Fruit fly (Drosophila melanogaster) whole organism, prepupa: ENCODE measurements around the gene Shmt.

Source experiments
- Blimp-1 ChIP-seq: fragments of 200-800 bp; sonication (Bioruptor generic); optimal IDR thresholded peaks from 3 replicates; lab custom pipeline; 2017; ENCODE audit warnings: missing biosample characterization, missing genetic modification characterization, mild to moderate bottlenecking, moderate library complexity, missing genetic modification reagents
- CG11294 ChIP-seq: fragments of 200-800 bp; sonication (Bioruptor generic); IDR thresholded peaks from 2 replicates; pipeline ENCODE4 v1.3.6; 2022; ENCODE audit warnings: missing biosample characterization, missing genetic modification characterization
- CG31627 ChIP-seq: fragments of 200-800 bp; sonication (Bioruptor generic); optimal IDR thresholded peaks from 3 replicates; lab custom pipeline; 2016; ENCODE audit warnings: missing biosample characterization, missing genetic modification characterization
- CG32006 ChIP-seq: fragments of 200-800 bp; sonication (Bioruptor generic); optimal IDR thresholded peaks from 3 replicates; lab custom pipeline; 2017; ENCODE audit warnings: missing biosample characterization, mild to moderate bottlenecking, missing genetic modification characterization
- CG6276 ChIP-seq: fragments of 200-800 bp; sonication (Bioruptor generic); optimal IDR thresholded peaks from 2 replicates; lab custom pipeline; 2017; ENCODE audit warnings: missing biosample characterization, mild to moderate bottlenecking, missing genetic modification characterization
- CG6808 ChIP-seq: fragments of 200-800 bp; sonication (Bioruptor generic); optimal IDR thresholded peaks from 3 replicates; lab custom pipeline; 2017; ENCODE audit warnings: missing biosample characterization, missing genetic modification characterization, mild to moderate bottlenecking, moderate library complexity, missing genetic modification reagents
- CG6854 ChIP-seq: fragments of 200-800 bp; sonication (Bioruptor generic); optimal IDR thresholded peaks from 2 replicates; lab custom pipeline; 2017; ENCODE audit warnings: missing biosample characterization, mild to moderate bottlenecking, missing genetic modification characterization
- CG7368 ChIP-seq: fragments of 200-800 bp; sonication (Bioruptor generic); optimal IDR thresholded peaks from 3 replicates; lab custom pipeline; 2016; ENCODE audit warnings: missing biosample characterization, missing genetic modification characterization
- CG8119 ChIP-seq: fragments of 200-800 bp; sonication (Bioruptor generic); IDR thresholded peaks from 3 replicates; pipeline ENCODE4 v1.3.6; 2022; ENCODE audit warnings: missing biosample characterization, missing genetic modification characterization
- CG8319 ChIP-seq: fragments of 200-800 bp; sonication (Bioruptor generic); optimal IDR thresholded peaks from 3 replicates; lab custom pipeline; 2016; ENCODE audit warnings: missing biosample characterization, missing genetic modification characterization
- Eip78C ChIP-seq: fragments of 200-800 bp; sonication (Bioruptor generic); peaks from one replicate; lab custom pipeline; 2016; ENCODE audit warnings: missing biosample characterization, missing genetic modification characterization
- Hr4 ChIP-seq: fragments of 200-800 bp; sonication (Bioruptor generic); optimal IDR thresholded peaks from 3 replicates; lab custom pipeline; 2016; ENCODE audit warnings: missing biosample characterization, missing genetic modification characterization
- OdsH ChIP-seq: fragments of 200-800 bp; sonication (Bioruptor generic); optimal IDR thresholded peaks from 3 replicates; lab custom pipeline; 2016; ENCODE audit warnings: missing biosample characterization, missing genetic modification characterization
- Sox15 ChIP-seq: fragments of 200-800 bp; sonication (Bioruptor generic); optimal IDR thresholded peaks from 3 replicates; lab custom pipeline; 2016; ENCODE audit warnings: missing biosample characterization, missing genetic modification characterization
- achi ChIP-seq: fragments of 200-800 bp; sonication (Bioruptor generic); optimal IDR thresholded peaks from 3 replicates; lab custom pipeline; 2016; ENCODE audit warnings: missing biosample characterization, missing genetic modification characterization
- dac ChIP-seq: fragments of 200-800 bp; sonication (Bioruptor generic); optimal IDR thresholded peaks from 2 replicates; lab custom pipeline; 2017; ENCODE audit warnings: missing biosample characterization, mild to moderate bottlenecking, missing genetic modification characterization
- eg ChIP-seq: fragments of 200-800 bp; sonication (Bioruptor generic); IDR thresholded peaks from 3 replicates; pipeline ENCODE4 v1.3.6; 2022; ENCODE audit warnings: missing biosample characterization, missing genetic modification characterization
- fd59A ChIP-seq: fragments of 200-800 bp; sonication (Bioruptor generic); optimal IDR thresholded peaks from 2 replicates; lab custom pipeline; 2017; ENCODE audit warnings: missing biosample characterization, mild to moderate bottlenecking, missing genetic modification characterization, missing genetic modification reagents
- fd85E ChIP-seq: fragments of 200-800 bp; sonication (Bioruptor generic); optimal IDR thresholded peaks from 3 replicates; lab custom pipeline; 2016; ENCODE audit warnings: missing biosample characterization, missing genetic modification characterization
- net ChIP-seq: fragments of 200-800 bp; sonication (Bioruptor generic); optimal IDR thresholded peaks from 3 replicates; lab custom pipeline; 2016; ENCODE audit warnings: missing biosample characterization, missing genetic modification characterization
- pdm3 ChIP-seq: fragments of 200-800 bp; sonication (Bioruptor generic); optimal IDR thresholded peaks from 3 replicates; lab custom pipeline; 2016; ENCODE audit warnings: missing biosample characterization, missing genetic modification characterization
- salr ChIP-seq, 2 experiments: fragments of 200-800 bp; sonication (Bioruptor generic); optimal IDR thresholded peaks; 3 replicates each; lab custom pipeline; 2016 to 2018; ENCODE audit warnings: missing biosample characterization in 2 of 2, missing genetic modification characterization in 2 of 2, mild to moderate bottlenecking in 1 of 2
- svp ChIP-seq: fragments of 200-800 bp; sonication (Bioruptor generic); peaks from one replicate; lab custom pipeline; 2016; ENCODE audit warnings: missing biosample characterization, missing genetic modification characterization

Gene Shmt

DNA sequence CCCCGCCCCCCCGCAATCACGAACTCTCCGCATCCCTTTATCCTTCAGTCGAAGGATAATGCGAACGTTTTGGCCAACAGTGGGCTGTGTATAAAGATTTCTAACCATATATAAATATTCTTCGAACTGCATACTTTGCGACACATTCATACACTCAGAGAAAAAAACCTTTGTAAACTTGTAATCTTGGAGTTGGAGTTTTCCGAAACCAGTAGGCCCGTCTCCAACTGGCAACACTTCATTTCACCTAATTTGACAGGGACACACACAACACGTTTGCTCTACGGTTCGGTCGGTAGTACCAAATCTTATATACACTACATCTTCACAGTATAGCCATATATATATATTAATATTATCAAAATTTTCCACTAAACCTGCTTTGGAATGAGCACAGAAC is 47.8 kb downstream of the Shmt start, which contains the start of gene CG15764:
Gene CG15764 (plus strand): TSS at position 301 of the 400 bp plus-strand sequence.
- TF ChIP-seq fd59A = no peak
- no peak for TF ChIP-seq CG6276 (GFP tag; lab: Kevin White, UChicago)
- no peak for TF ChIP-seq Sox15 (GFP tag; lab: Kevin White, UChicago)
- TF ChIP-seq CG11294 (GFP tag; lab: Robert Waterston, UW) = no peak
- TF ChIP-seq CG6854 (GFP tag; lab: Kevin White, UChicago) = no peak
- no peak for TF ChIP-seq CG8319
- TF ChIP-seq CG31627 = no peak
- TF ChIP-seq net = no peak

DNA sequence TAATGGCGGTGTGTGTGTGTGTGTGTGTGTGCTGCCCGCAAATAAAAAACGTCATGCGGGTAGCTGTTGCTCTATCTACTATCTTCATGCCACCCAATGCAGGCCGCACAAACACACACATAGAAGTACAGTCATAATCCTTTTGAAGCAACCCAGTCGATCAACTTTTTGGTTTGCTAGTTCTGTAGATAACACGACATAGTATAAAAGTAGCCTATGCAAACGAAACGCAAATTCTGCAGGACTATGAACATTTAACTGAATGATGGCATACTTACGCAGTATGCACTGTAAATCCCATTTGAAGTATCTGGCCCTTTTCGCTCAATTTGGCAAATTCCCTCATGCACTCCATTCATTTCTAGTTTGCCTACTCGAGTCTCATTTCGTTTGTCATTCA is 50.5 kb downstream of the Shmt start:
- TF ChIP-seq svp (GFP tag; lab: Kevin White, UChicago) (no peak), CG32006 (GFP tag; lab: Kevin White, UChicago) (peak; percentile 26), Blimp-1 (no peak), Eip78C (peak; percentile 11), CG8119 (GFP tag; lab: Robert Waterston, UW) (0 out of 3 replicates have a peak, but pooled peaks have one; percentile 16), fd85E (no peak), net (no peak)
- TF ChIP-seq, all 60 proteins: peak for 3

DNA sequence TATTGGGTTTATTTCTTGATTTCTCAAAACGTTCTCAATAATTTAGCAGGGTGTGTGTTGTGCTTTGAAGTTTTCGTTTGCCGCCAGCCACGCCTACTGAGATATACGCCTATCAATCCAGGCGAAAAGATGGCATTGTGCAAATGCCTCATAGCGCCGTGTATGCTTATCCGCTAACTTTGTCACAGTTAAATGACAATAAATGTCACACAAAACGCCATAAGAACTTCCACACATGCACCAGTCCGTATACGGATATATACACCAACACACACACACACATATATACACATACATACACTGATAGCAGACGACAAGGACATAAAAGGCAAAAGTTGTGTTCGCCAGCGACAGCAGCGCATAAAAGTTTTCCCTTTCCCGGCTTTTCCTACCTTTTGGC is 51.5 kb downstream of the Shmt start, which contains the start of gene CG43137:
Gene CG43137 (minus strand): TSS at position 101 of the 400 bp plus-strand sequence.
- TF ChIP-seq OdsH (no peak), CG6808 (GFP tag; lab: Kevin White, UChicago) (no peak), Hr4 (no peak), achi (GFP tag; lab: Kevin White, UChicago) (no peak), eg (GFP tag; lab: Robert Waterston, UW) (no peak), CG8319 (no peak), dac (GFP tag; lab: Kevin White, UChicago) (no peak), Sox15 (GFP tag; lab: Kevin White, UChicago) (no peak), CG11294 (GFP tag; lab: Robert Waterston, UW) (no peak), salr (GFP tag; optimal IDR thresholded peaks at IDR 0.05; lab: Kevin White, UChicago) (no peak), pdm3 (GFP tag; lab: Kevin White, UChicago) (no peak), CG7368 (GFP tag; lab: Kevin White, UChicago) (no peak)
